Fruit fly (Drosophila melanogaster): ENCODE results near the gene CG31300.
A peak's percentile ranks its signal among the peaks of the same experiment; 100 is the strongest.

Gene CG31300

DNA sequence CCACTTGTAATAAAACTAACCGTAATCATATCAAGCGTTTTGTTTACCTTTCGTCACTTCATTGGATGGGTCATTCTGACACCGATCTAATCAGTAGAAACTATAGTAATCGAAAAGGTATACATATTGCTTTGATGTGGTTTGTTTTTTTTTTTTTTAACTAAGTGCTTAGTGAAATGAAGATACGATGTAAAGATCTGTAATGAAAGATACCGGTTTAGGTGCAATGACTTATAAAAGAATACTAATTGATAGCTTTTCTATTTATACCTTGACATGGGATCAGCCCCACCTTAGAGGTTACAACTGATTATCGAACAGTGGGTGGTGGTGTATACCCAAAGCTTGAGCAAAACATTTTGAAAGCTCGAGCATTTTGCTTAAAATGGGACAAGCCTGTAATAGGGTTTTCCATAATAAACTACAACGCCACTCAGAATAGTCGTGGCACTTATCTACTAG lies at the start of gene CG31300:
Gene CG31300 (plus strand): TSS at position 412 of the 462 bp plus-strand sequence.
- TF ChIP-seq Gug (GFP tag; IDR thresholded peaks at IDR 0.05) = no peak
- no peak for TF ChIP-seq OdsH (GFP tag; optimal IDR thresholded peaks at IDR 0.05)
- no peak for TF ChIP-seq CG8319 (GFP tag; optimal IDR thresholded peaks at IDR 0.05)
- no peak for TF ChIP-seq CG9139 (GFP tag; optimal IDR thresholded peaks at IDR 0.05)
- no peak for TF ChIP-seq topi (GFP tag; optimal IDR thresholded peaks at IDR 0.05)
- no peak for TF ChIP-seq fkh (GFP tag; optimal IDR thresholded peaks at IDR 0.05)
- TF ChIP-seq dac (GFP tag; optimal IDR thresholded peaks at IDR 0.05) = no peak
- TF ChIP-seq net (GFP tag; optimal IDR thresholded peaks at IDR 0.05) = no peak
- TF ChIP-seq eg (GFP tag; IDR thresholded peaks at IDR 0.05) = no peak
- no peak for TF ChIP-seq CG6792 (GFP tag; optimal IDR thresholded peaks at IDR 0.05)
- TF ChIP-seq fd85E (GFP tag; optimal IDR thresholded peaks at IDR 0.05) = no peak
- TF ChIP-seq CG3032 (tag; optimal IDR thresholded peaks at IDR 0.05) = no peak
- TF ChIP-seq CG3919 (GFP tag; optimal IDR thresholded peaks at IDR 0.05) = no peak
- TF ChIP-seq CG6808 (GFP tag; optimal IDR thresholded peaks at IDR 0.05) = no peak
- TF ChIP-seq acj6 (GFP tag; optimal IDR thresholded peaks at IDR 0.05) = no peak
- TF ChIP-seq Sox15 (GFP tag; optimal IDR thresholded peaks at IDR 0.05) = no peak
- no peak for TF ChIP-seq CG15336 (GFP tag; IDR thresholded peaks at IDR 0.05)

DNA sequence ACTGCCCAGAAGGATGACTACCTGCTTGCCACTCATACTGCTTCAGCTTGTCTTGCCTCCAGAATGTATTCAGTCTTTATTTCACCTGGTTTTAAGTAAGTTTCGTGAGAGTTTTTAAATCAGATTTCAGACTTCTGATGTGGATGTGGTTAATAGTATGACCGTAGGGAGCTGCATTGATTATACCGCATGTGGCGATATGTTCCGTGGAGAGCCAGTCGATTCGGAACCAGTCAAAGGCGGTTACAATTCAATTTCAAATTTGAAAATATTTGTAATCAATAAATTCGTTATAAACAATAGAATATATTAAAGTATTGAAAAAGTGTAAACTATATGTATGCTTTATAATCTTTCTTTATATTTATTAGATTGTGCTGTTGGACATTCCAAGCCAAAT lies 48.1 kb upstream of the CG31300 start, which contains the start of gene Sil1:
Gene Sil1 (minus strand): TSS at position 168 of the 400 bp plus-strand sequence.
- peak; percentile 45 for TF ChIP-seq CG1621 (tag; optimal IDR thresholded peaks at IDR 0.05)
- TF ChIP-seq CG6808 (GFP tag; optimal IDR thresholded peaks at IDR 0.05) = no peak

DNA sequence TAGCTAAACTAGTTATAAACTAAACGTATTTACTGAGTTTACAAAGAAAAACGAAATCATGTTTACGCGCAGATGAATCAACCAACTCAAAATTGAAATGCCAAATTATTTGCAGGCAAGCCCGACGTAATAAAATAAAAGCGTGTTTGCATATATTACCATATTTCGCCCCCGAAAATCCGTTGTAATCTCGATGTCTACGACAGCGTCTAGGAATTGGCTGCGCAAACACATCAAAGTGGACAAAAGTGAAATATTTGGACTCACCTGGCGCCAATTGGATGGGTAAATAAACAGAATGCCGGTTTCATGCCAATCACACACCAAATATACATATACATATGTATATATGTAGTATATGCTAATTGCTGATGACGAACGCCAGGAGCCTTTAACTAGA lies 47.3 kb upstream of the CG31300 start:
- TF ChIP-seq Blimp-1 (GFP tag; optimal IDR thresholded peaks at IDR 0.05) (no peak), fkh (GFP tag; optimal IDR thresholded peaks at IDR 0.05) (peak; percentile 56), Eip78C (GFP tag) (peak; percentile 16)

DNA sequence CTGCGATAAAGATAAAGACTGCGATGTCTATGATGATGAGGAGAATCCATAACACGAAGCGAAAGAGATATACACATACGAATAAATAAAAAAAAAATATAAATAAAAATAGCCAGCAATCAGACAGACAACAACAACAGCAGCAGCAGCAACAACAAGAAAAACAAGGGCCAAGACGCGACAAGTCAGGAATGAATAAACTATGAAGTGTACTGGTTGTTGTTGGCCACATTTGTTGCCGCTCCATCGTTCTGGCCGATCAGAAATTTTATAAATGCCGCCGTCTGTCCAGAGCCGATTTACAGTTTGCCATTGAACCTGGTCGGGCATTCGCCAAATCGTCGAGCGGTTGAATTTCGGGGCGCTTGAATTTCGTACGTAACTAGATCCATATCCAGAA lies 46.1 kb upstream of the CG31300 start, which contains the start of gene Jhbp7:
Gene Jhbp7 (plus strand): TSS at position 301 of the 400 bp plus-strand sequence.
- no peak for TF ChIP-seq pdm3 (GFP tag; optimal IDR thresholded peaks at IDR 0.05)
- no peak for TF ChIP-seq vri (GFP tag; optimal IDR thresholded peaks at IDR 0.05)
- TF ChIP-seq Hr4 (GFP tag; optimal IDR thresholded peaks at IDR 0.05) = no peak
- TF ChIP-seq cyc (GFP tag; optimal IDR thresholded peaks at IDR 0.05) = no peak
- TF ChIP-seq ss (GFP tag; optimal IDR thresholded peaks at IDR 0.05) = peak in 1 of 2 experiments; percentile 0
- no peak for TF ChIP-seq salr (GFP tag; optimal IDR thresholded peaks at IDR 0.05)
- TF ChIP-seq CG10669 (GFP tag; optimal IDR thresholded peaks at IDR 0.05) = no peak
- TF ChIP-seq CG10631 (GFP tag; optimal IDR thresholded peaks at IDR 0.05) = no peak
- TF ChIP-seq net (GFP tag; optimal IDR thresholded peaks at IDR 0.05) = no peak
- TF ChIP-seq Ets21C (GFP tag; optimal IDR thresholded peaks at IDR 0.05) = no peak
- TF ChIP-seq CG6854 (GFP tag; optimal IDR thresholded peaks at IDR 0.05) = no peak
- TF ChIP-seq Smox (GFP tag; optimal IDR thresholded peaks at IDR 0.05) = no peak
- peak; percentile 8 for TF ChIP-seq dsx (GFP tag; optimal IDR thresholded peaks at IDR 0.05; ENCODE audit: poor library complexity, severe bottlenecking)
- no peak for TF ChIP-seq Blimp-1 (GFP tag; optimal IDR thresholded peaks at IDR 0.05)
- no peak for TF ChIP-seq CG8319 (GFP tag; optimal IDR thresholded peaks at IDR 0.05)
- TF ChIP-seq CG7368 (GFP tag; optimal IDR thresholded peaks at IDR 0.05) = no peak
- no peak for TF ChIP-seq Lpt (GFP tag; optimal IDR thresholded peaks at IDR 0.05)

All from whole organism, prepupa.